Fruit fly (Drosophila melanogaster) whole organism, embryonic: ENCODE measurements around the gene CG32425.

Experiments used
- CG12104 ChIP-seq: fragments of 200-800 bp; sonication (Bioruptor generic); optimal IDR thresholded peaks from 3 replicates; lab custom pipeline; 2016; ENCODE audit warnings: missing biosample characterization, missing genetic modification characterization
- CG31224 ChIP-seq: fragments of 200-800 bp; sonication (Bioruptor generic); IDR thresholded peaks from 2 replicates; pipeline ENCODE4 v1.3.6; 2022; ENCODE audit warnings: missing biosample characterization, missing genetic modification characterization
- CG43689 ChIP-seq: fragments of 200-800 bp; sonication (Bioruptor generic); IDR thresholded peaks from 2 replicates; pipeline ENCODE4 v1.3.6; 2022; ENCODE audit warnings: missing biosample characterization, missing genetic modification characterization
- CG7357 ChIP-seq: fragments of 200-800 bp; sonication (Bioruptor generic); IDR thresholded peaks from 3 replicates; pipeline ENCODE4 v1.3.6; 2022; ENCODE audit warnings: missing biosample characterization, missing genetic modification characterization
- HLHmδ ChIP-seq: fragments of 200-800 bp; sonication (Bioruptor generic); optimal IDR thresholded peaks from 2 replicates; lab custom pipeline; 2018; ENCODE audit warnings: missing biosample characterization, mild to moderate bottlenecking, missing genetic modification characterization, moderate library complexity
- Side ChIP-seq: fragments of 200-800 bp; sonication (Bioruptor generic); optimal IDR thresholded peaks from 2 replicates; lab custom pipeline; 2016; ENCODE audit warnings: missing biosample characterization, missing genetic modification characterization
- Tbp ChIP-seq: fragments of >200 bp; optimal IDR thresholded peaks from 2 replicates; lab custom pipeline; 2018; ENCODE audit warnings: missing biosample characterization, missing genetic modification characterization
- aop ChIP-seq: fragments of 200-800 bp; sonication (Bioruptor generic); IDR thresholded peaks from 2 replicates; pipeline ENCODE4 v1.3.6; 2022; ENCODE audit warnings: missing biosample characterization, missing genetic modification characterization
- bowl ChIP-seq: fragments of 200-800 bp; sonication (Bioruptor generic); IDR thresholded peaks from 2 replicates; pipeline ENCODE4 v1.3.6; 2022; ENCODE audit warnings: missing biosample characterization, missing genetic modification characterization
- luna ChIP-seq: fragments of 200-800 bp; sonication (Bioruptor generic); optimal IDR thresholded peaks from 2 replicates; lab custom pipeline; 2016; ENCODE audit warnings: missing biosample characterization, missing genetic modification characterization
- psq ChIP-seq: fragments of 200-800 bp; sonication (Bioruptor generic); optimal IDR thresholded peaks from 2 replicates; lab custom pipeline; 2017; ENCODE audit warnings: missing biosample characterization, missing genetic modification characterization
- sob ChIP-seq: fragments of 200-800 bp; sonication (Bioruptor generic); IDR thresholded peaks from 2 replicates; pipeline ENCODE4 v1.3.6; 2022; ENCODE audit warnings: missing biosample characterization, missing genetic modification characterization

- TF ChIP-seq CG12104 (no peak), psq (no peak), CG43689 (GFP tag; lab: Robert Waterston, UW) (no peak), bowl (GFP tag; lab: Robert Waterston, UW) (no peak), sob (GFP tag; lab: Robert Waterston, UW) (no peak), luna (no peak), Tbp (GFP tag; lab: Kevin White, UChicago) (no peak), aop (GFP tag; lab: Robert Waterston, UW) (no peak), Side (GFP tag; lab: Kevin White, UChicago) (no peak), CG31224 (GFP tag; lab: Robert Waterston, UW) (no peak), CG7357 (no peak), HLHmδ (no peak)
Observed at dm6 chr3L:20448773-20449172, 48.4 kb upstream of the CG32425 start.
